Worm (Caenorhabditis elegans): ENCODE results near the gene F29A7.6.

DNA sequence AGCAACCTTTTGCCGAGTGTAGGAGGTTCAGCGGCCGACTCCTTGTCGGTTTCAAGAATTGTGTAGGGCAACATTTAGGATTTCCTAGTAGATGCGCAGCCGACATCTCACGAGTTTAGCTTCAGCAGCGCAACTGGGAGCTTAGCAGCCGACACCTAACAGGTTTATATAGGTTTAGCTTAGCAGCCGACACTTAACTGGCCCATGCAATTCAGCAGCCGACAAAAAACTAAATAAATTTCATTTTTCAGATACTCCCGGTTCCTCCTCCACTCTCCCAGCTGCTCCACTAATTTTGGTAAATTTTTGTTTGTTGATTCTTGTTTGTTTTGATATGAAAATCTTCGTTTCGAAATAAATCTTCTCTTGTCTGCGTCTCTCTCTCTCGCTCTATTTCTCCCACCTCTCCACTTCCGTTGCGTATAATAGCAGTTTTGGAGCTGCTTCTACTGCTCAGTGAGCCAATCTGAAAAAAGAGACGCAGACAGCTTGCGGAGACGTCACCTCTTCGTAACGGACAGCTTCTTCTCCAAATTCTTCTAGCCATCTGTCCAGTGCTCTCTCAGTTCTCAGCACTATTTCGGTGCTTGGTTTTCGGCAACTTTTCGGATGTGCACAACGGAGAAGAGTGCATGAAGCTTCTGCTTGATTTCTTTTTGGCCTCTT, 4.3 kb downstream of the F29A7.6 start:
- TF ChIP-seq pqm-1 (tag; optimal IDR thresholded peaks at IDR 0.05) (no peak), nhr-11 (tag; optimal IDR thresholded peaks at IDR 0.05) (no peak), ceh-14 (tag; optimal IDR thresholded peaks at IDR 0.05) (peak; percentile 47), lin-11 (tag; optimal IDR thresholded peaks at IDR 0.05) (no peak)
